Fruit fly (Drosophila melanogaster) whole organism, embryonic: ENCODE measurements around the gene ldbr.

Source experiments
- Abd-B ChIP-seq: fragments of 200-800 bp; sonication (Bioruptor generic); optimal IDR thresholded peaks from 2 replicates; lab custom pipeline; 2018; ENCODE audit warnings: missing biosample characterization, mild to moderate bottlenecking, missing genetic modification characterization, moderate library complexity
- Asciz ChIP-seq: fragments of 200-800 bp; sonication (Bioruptor generic); optimal IDR thresholded peaks from 2 replicates; lab custom pipeline; 2017; ENCODE audit warnings: missing biosample characterization, mild to moderate bottlenecking, missing genetic modification characterization, missing genetic modification reagents
- B-H2 ChIP-seq: fragments of 200-800 bp; sonication (Bioruptor generic); optimal IDR thresholded peaks from 2 replicates; lab custom pipeline; 2018; ENCODE audit warnings: missing biosample characterization, mild to moderate bottlenecking, missing genetic modification characterization
- CG10274 ChIP-seq: fragments of 200-800 bp; sonication (Bioruptor generic); optimal IDR thresholded peaks from 3 replicates; lab custom pipeline; 2017; ENCODE audit warnings: missing biosample characterization, mild to moderate bottlenecking, missing genetic modification characterization
- CG10543 ChIP-seq: fragments of 200-800 bp; sonication (Bioruptor generic); optimal IDR thresholded peaks from 3 replicates; lab custom pipeline; 2017; ENCODE audit warnings: missing biosample characterization, mild to moderate bottlenecking, missing genetic modification characterization, moderate library complexity
- CG11247 ChIP-seq: fragments of 200-800 bp; sonication (Bioruptor generic); IDR thresholded peaks from 2 replicates; pipeline ENCODE4 v1.3.6; 2022; ENCODE audit warnings: missing biosample characterization, missing genetic modification characterization
- CG11723 ChIP-seq: fragments of 200-800 bp; sonication (Bioruptor generic); optimal IDR thresholded peaks from 2 replicates; lab custom pipeline; 2017; ENCODE audit warnings: missing biosample characterization, mild to moderate bottlenecking, missing genetic modification characterization
- CG12769 ChIP-seq: fragments of 200-800 bp; sonication (Bioruptor generic); optimal IDR thresholded peaks from 2 replicates; lab custom pipeline; 2019; ENCODE audit warnings: missing biosample characterization, mild to moderate bottlenecking, missing genetic modification characterization, moderate library complexity
- CG13296 ChIP-seq: fragments of 200-800 bp; sonication (Bioruptor generic); optimal IDR thresholded peaks from 3 replicates; lab custom pipeline; 2018; ENCODE audit warnings: missing biosample characterization, mild to moderate bottlenecking, missing genetic modification characterization
- CG13894 ChIP-seq: fragments of 200-800 bp; sonication (Bioruptor generic); optimal IDR thresholded peaks from 3 replicates; lab custom pipeline; 2018; ENCODE audit warnings: missing biosample characterization, mild to moderate bottlenecking, missing genetic modification characterization, moderate library complexity
- CG15073 ChIP-seq: fragments of 200-800 bp; sonication (Bioruptor generic); optimal IDR thresholded peaks from 2 replicates; lab custom pipeline; 2016; ENCODE audit warnings: missing biosample characterization, missing genetic modification characterization
- CG1603 ChIP-seq: fragments of 200-800 bp; sonication (Bioruptor generic); optimal IDR thresholded peaks from 2 replicates; lab custom pipeline; 2019; ENCODE audit warnings: missing biosample characterization, mild to moderate bottlenecking, missing genetic modification characterization, moderate library complexity
- CG17568 ChIP-seq: fragments of 200-800 bp; sonication (Bioruptor generic); optimal IDR thresholded peaks from 2 replicates; lab custom pipeline; 2018; ENCODE audit warnings: missing biosample characterization, mild to moderate bottlenecking, missing genetic modification characterization, moderate library complexity
- CG17802 ChIP-seq: fragments of 200-800 bp; sonication (Bioruptor generic); optimal IDR thresholded peaks from 2 replicates; lab custom pipeline; 2018; ENCODE audit warnings: missing biosample characterization, mild to moderate bottlenecking, missing genetic modification characterization, moderate library complexity
- CG18764 ChIP-seq: fragments of 200-800 bp; sonication (Bioruptor generic); optimal IDR thresholded peaks from 3 replicates; lab custom pipeline; 2016; ENCODE audit warnings: missing biosample characterization, missing genetic modification characterization
- CG2199 ChIP-seq: fragments of 200-800 bp; sonication (Bioruptor generic); IDR thresholded peaks from 3 replicates; pipeline ENCODE4 v1.3.6; 2022; ENCODE audit warnings: missing biosample characterization, missing genetic modification characterization
- CG31224 ChIP-seq: fragments of 200-800 bp; sonication (Bioruptor generic); IDR thresholded peaks from 2 replicates; pipeline ENCODE4 v1.3.6; 2022; ENCODE audit warnings: missing biosample characterization, missing genetic modification characterization
- CG3163 ChIP-seq: fragments of 200-800 bp; sonication (Bioruptor generic); optimal IDR thresholded peaks from 3 replicates; lab custom pipeline; 2016; ENCODE audit warnings: missing biosample characterization, missing genetic modification characterization
- CG33557 ChIP-seq: fragments of 200-800 bp; sonication (Bioruptor generic); optimal IDR thresholded peaks from 2 replicates; lab custom pipeline; 2019; ENCODE audit warnings: missing biosample characterization, mild to moderate bottlenecking, missing genetic modification characterization, moderate library complexity
- CG34422 ChIP-seq: fragments of 200-800 bp; sonication (Bioruptor generic); IDR thresholded peaks from 3 replicates; pipeline ENCODE4 v1.3.6; 2022; ENCODE audit warnings: missing biosample characterization, missing genetic modification characterization
- CG4730 ChIP-seq: fragments of 200-800 bp; sonication (Bioruptor generic); IDR thresholded peaks from 2 replicates; pipeline ENCODE4 v1.3.6; 2022; ENCODE audit warnings: missing biosample characterization, missing genetic modification characterization
- CG5953 ChIP-seq: fragments of 200-800 bp; sonication (Bioruptor generic); IDR thresholded peaks from 2 replicates; pipeline ENCODE4 v1.3.6; 2022; ENCODE audit warnings: missing biosample characterization, missing genetic modification characterization
- CG8924 ChIP-seq: fragments of 200-800 bp; optimal IDR thresholded peaks from 3 replicates; lab custom pipeline; 2019; ENCODE audit warnings: missing biosample characterization, mild to moderate bottlenecking, missing genetic modification characterization, moderate library complexity
- CG8944 ChIP-seq: fragments of 200-800 bp; sonication (Bioruptor generic); optimal IDR thresholded peaks from 3 replicates; lab custom pipeline; 2016; ENCODE audit warnings: missing biosample characterization, missing genetic modification characterization
- Camta ChIP-seq: fragments of 200-800 bp; sonication (Bioruptor generic); optimal IDR thresholded peaks from 2 replicates; lab custom pipeline; 2016; ENCODE audit warnings: missing biosample characterization, missing genetic modification characterization
- Dbx ChIP-seq: fragments of 200-800 bp; sonication (Bioruptor generic); IDR thresholded peaks from 3 replicates; pipeline ENCODE4 v1.3.6; 2022; ENCODE audit warnings: missing biosample characterization, missing genetic modification characterization
- Dp ChIP-seq: fragments of 200-800 bp; sonication (Bioruptor generic); optimal IDR thresholded peaks from 2 replicates; lab custom pipeline; 2018; ENCODE audit warnings: missing biosample characterization, mild to moderate bottlenecking, missing genetic modification characterization, moderate library complexity
- Ets65A ChIP-seq: fragments of 200-800 bp; sonication (Bioruptor generic); peaks from one replicate; lab custom pipeline; 2016; ENCODE audit warnings: missing biosample characterization, missing genetic modification characterization
- Fer1 ChIP-seq: fragments of 200-800 bp; sonication (Bioruptor generic); optimal IDR thresholded peaks from 2 replicates; lab custom pipeline; 2017; ENCODE audit warnings: missing biosample characterization, mild to moderate bottlenecking, missing genetic modification characterization
- H15 ChIP-seq: fragments of 200-800 bp; sonication (Bioruptor generic); IDR thresholded peaks from 3 replicates; pipeline ENCODE4 v1.3.6; 2022; ENCODE audit warnings: missing biosample characterization, missing genetic modification characterization
- Lim3 ChIP-seq: fragments of 200-800 bp; sonication (Bioruptor generic); IDR thresholded peaks from 2 replicates; pipeline ENCODE4 v1.3.6; 2022; ENCODE audit warnings: missing biosample characterization, missing genetic modification characterization
- Mad ChIP-seq: fragments of 200-800 bp; sonication (Bioruptor generic); optimal IDR thresholded peaks from 2 replicates; lab custom pipeline; 2016; ENCODE audit warnings: missing biosample characterization, missing genetic modification characterization
- NC2α ChIP-seq: fragments of 200-800 bp; sonication (Bioruptor generic); optimal IDR thresholded peaks from 2 replicates; lab custom pipeline; 2016; ENCODE audit warnings: missing biosample characterization, missing genetic modification characterization
- Nf-YC ChIP-seq: fragments of 200-800 bp; optimal IDR thresholded peaks from 3 replicates; lab custom pipeline; 2019; ENCODE audit warnings: missing biosample characterization, mild to moderate bottlenecking, missing genetic modification characterization, moderate library complexity
- Side ChIP-seq: fragments of 200-800 bp; sonication (Bioruptor generic); optimal IDR thresholded peaks from 2 replicates; lab custom pipeline; 2016; ENCODE audit warnings: missing biosample characterization, missing genetic modification characterization
- Vsx1 ChIP-seq: fragments of 200-800 bp; sonication (Bioruptor generic); optimal IDR thresholded peaks from 2 replicates; lab custom pipeline; 2017; ENCODE audit warnings: missing biosample characterization, mild to moderate bottlenecking, missing genetic modification characterization, missing genetic modification reagents
- abd-A ChIP-seq: fragments of 200-800 bp; sonication (Bioruptor generic); optimal IDR thresholded peaks from 3 replicates; lab custom pipeline; 2019; ENCODE audit warnings: missing biosample characterization, mild to moderate bottlenecking, missing genetic modification characterization, moderate library complexity
- br ChIP-seq: fragments of >200 bp; optimal IDR thresholded peaks from 2 replicates; lab custom pipeline; 2017
- corto ChIP-seq: fragments of 200-800 bp; sonication (Bioruptor generic); optimal IDR thresholded peaks from 2 replicates; lab custom pipeline; 2016; ENCODE audit warnings: missing biosample characterization, mild to moderate bottlenecking, missing genetic modification characterization, moderate library complexity
- crp ChIP-seq, 2 experiments: fragments of 200-800 bp; sonication (Bioruptor generic); optimal IDR thresholded peaks; 2 replicates in 1 of 2; 3 replicates in 1 of 2; lab custom pipeline; 2017; ENCODE audit warnings: missing biosample characterization in 2 of 2, missing genetic modification characterization in 2 of 2, mild to moderate bottlenecking in 1 of 2, moderate library complexity in 1 of 2
- ewg ChIP-seq: fragments of 200-800 bp; sonication (Bioruptor generic); optimal IDR thresholded peaks from 3 replicates; lab custom pipeline; 2017; ENCODE audit warnings: mild to moderate bottlenecking, missing biosample characterization, missing genetic modification reagents, missing genetic modification characterization
- eyg ChIP-seq: fragments of 200-800 bp; sonication (Bioruptor generic); optimal IDR thresholded peaks from 3 replicates; lab custom pipeline; 2016; ENCODE audit warnings: missing biosample characterization, missing genetic modification characterization
- fd64A ChIP-seq: fragments of 200-800 bp; sonication (Bioruptor generic); optimal IDR thresholded peaks from 3 replicates; lab custom pipeline; 2018; ENCODE audit warnings: missing biosample characterization, mild to moderate bottlenecking, missing genetic modification characterization
- fu2 ChIP-seq: fragments of 200-800 bp; sonication (Bioruptor generic); optimal IDR thresholded peaks from 2 replicates; lab custom pipeline; 2016; ENCODE audit warnings: missing biosample characterization, missing genetic modification characterization
- gro ChIP-seq: fragments of 200-800 bp; sonication (Bioruptor generic); optimal IDR thresholded peaks from 2 replicates; lab custom pipeline; 2016; ENCODE audit warnings: missing biosample characterization, missing genetic modification characterization
- hbn ChIP-seq: fragments of 200-800 bp; sonication (Bioruptor generic); IDR thresholded peaks from 2 replicates; pipeline ENCODE4 v1.3.6; 2022; ENCODE audit warnings: missing biosample characterization, missing genetic modification characterization; ENCODE audit not compliant: partially characterized antibody
- jing ChIP-seq: fragments of 200-800 bp; sonication (Bioruptor generic); optimal IDR thresholded peaks from 2 replicates; lab custom pipeline; 2018; ENCODE audit warnings: missing biosample characterization, mild to moderate bottlenecking, missing genetic modification characterization
- peb ChIP-seq: fragments of 200-800 bp; sonication (Bioruptor generic); IDR thresholded peaks from 2 replicates; pipeline ENCODE4 v1.3.6; 2022; ENCODE audit warnings: missing biosample characterization, missing genetic modification characterization
- rib ChIP-seq: fragments of 200-800 bp; sonication (Bioruptor generic); IDR thresholded peaks from 2 replicates; pipeline ENCODE4 v1.3.6; 2022; ENCODE audit warnings: missing biosample characterization, missing genetic modification characterization
- trh ChIP-seq: fragments of 200-800 bp; sonication (Bioruptor generic); optimal IDR thresholded peaks from 2 replicates; lab custom pipeline; 2016; ENCODE audit warnings: missing biosample characterization, missing genetic modification characterization

The ldbr gene

DNA sequence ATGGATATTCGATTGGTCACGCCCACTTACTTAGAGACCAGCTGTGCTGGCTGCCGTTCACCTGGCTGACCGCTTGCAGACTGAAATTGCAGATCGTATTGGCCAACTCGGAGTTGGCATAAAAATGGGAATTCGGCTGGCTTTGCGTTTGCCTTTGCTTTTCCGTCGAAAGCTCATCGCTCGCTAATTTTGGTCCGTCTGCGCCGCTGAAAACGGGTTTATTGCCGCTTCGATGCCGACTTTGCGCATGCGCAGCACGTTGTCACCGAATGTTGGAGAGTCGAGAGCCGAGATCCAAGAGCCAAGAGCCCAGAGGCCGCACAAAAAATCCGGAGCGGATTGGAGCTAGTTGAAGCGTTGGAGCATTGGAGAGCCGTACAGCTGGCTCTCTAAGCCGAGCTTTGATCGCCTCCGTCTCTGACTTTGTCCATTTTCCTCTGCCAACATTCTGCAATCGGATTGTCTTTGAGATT is 30.1 kb downstream of the ldbr start, which contains the start of gene CG13676 (continued):
- TF ChIP-seq rib (GFP tag; lab: Robert Waterston, UW) (peak; percentile 44; the same call in 1 of the 2 replicates), CG11247 (GFP tag; lab: Robert Waterston, UW) (no peak), Mad (GFP tag; lab: Kevin White, UChicago) (no peak), Abd-B (GFP tag; lab: Kevin White, UChicago) (no peak), NC2α (GFP tag; lab: Kevin White, UChicago) (no peak), CG17568 (GFP tag; lab: Kevin White, UChicago) (no peak), corto (GFP tag; lab: Kevin White, UChicago) (peak; percentile 66), gro (GFP tag; lab: Kevin White, UChicago) (no peak), abd-A (tag; lab: Kevin White, UChicago) (peak; percentile 4), CG3163 (GFP tag; lab: Kevin White, UChicago) (no peak), CG11723 (GFP tag; lab: Kevin White, UChicago) (no peak), H15 (GFP tag; lab: Robert Waterston, UW) (no peak), CG10543 (GFP tag; lab: Kevin White, UChicago) (peak; percentile 40), eyg (GFP tag; lab: Kevin White, UChicago) (no peak), hbn (peak; percentile 34; the same call in 1 of the 2 replicates), Dbx (GFP tag; lab: Robert Waterston, UW) (0 out of 3 replicates have a peak, but pooled peaks have one; percentile 13), fd64A (GFP tag; lab: Kevin White, UChicago) (no peak), Nf-YC (tag; lab: Kevin White, UChicago) (peak; percentile 34), Side (no peak), fu2 (GFP tag; lab: Kevin White, UChicago) (no peak), ewg (GFP tag; lab: Kevin White, UChicago) (no peak), CG13894 (tag; lab: Kevin White, UChicago) (no peak), Vsx1 (no peak), trh (GFP tag; lab: Kevin White, UChicago) (no peak), Ets65A (GFP tag; lab: Kevin White, UChicago) (peak; percentile 35), Dp (GFP tag; lab: Kevin White, UChicago) (no peak), B-H2 (GFP tag; lab: Kevin White, UChicago) (no peak), jing (GFP tag; lab: Kevin White, UChicago) (no peak), Camta (GFP tag; lab: Kevin White, UChicago) (no peak), CG31224 (no peak), CG5953 (GFP tag; lab: Robert Waterston, UW) (no peak), CG12769 (peak; percentile 58), CG15073 (GFP tag; lab: Kevin White, UChicago) (no peak), CG34422 (GFP tag; lab: Robert Waterston, UW) (0 out of 3 replicates have a peak, but pooled peaks have one; percentile 27), CG8924 (tag; lab: Kevin White, UChicago) (no peak), peb (GFP tag; lab: Robert Waterston, UW) (no peak)

dm6 chr3L:8153206-8153996 is 31.8 kb downstream of the ldbr start:
- TF ChIP-seq CG1603 (peak; percentile 63), Fer1 (GFP tag; lab: Kevin White, UChicago) (peak; percentile 48), CG18764 (GFP tag; lab: Kevin White, UChicago) (peak; percentile 35), CG13296 (GFP tag; lab: Kevin White, UChicago) (peak; percentile 10), CG8944 (GFP tag; lab: Kevin White, UChicago) (peak; percentile 42), CG17802 (tag; lab: Kevin White, UChicago) (no peak), CG2199 (GFP tag; lab: Robert Waterston, UW) (0 out of 3 replicates have a peak, but pooled peaks have one; percentile 15), CG4730 (GFP tag; lab: Robert Waterston, UW) (0 out of 2 replicates have a peak, but pooled peaks have one; percentile 18), Asciz (GFP tag; lab: Kevin White, UChicago) (peak; percentile 65), CG33557 (GFP tag; lab: Kevin White, UChicago) (no peak), CG10274 (GFP tag; lab: Kevin White, UChicago) (peak; percentile 31), Lim3 (GFP tag; lab: Robert Waterston, UW) (peak; percentile 49; the same call in 1 of the 2 replicates), crp (GFP tag; optimal IDR thresholded peaks at IDR 0.05; lab: Kevin White, UChicago) (peak in 1 of 2 experiments; percentile 3), br (no peak)
